Fruit fly (Drosophila melanogaster) whole organism, pupa: ENCODE data around the gene CG31517.

Experiments used
- CG10348 ChIP-seq: fragments of 200-800 bp; sonication (Bioruptor generic); IDR thresholded peaks from 2 replicates; pipeline ENCODE4 v1.3.6; 2022; ENCODE audit warnings: missing biosample characterization, missing genetic modification characterization
- CG32121 ChIP-seq: fragments of 200-800 bp; sonication (Bioruptor generic); IDR thresholded peaks from 2 replicates; pipeline ENCODE4 v1.3.6; 2022; ENCODE audit warnings: missing biosample characterization, missing genetic modification characterization
- CG34367 ChIP-seq: fragments of 200-800 bp; sonication (Bioruptor generic); optimal IDR thresholded peaks from 2 replicates; lab custom pipeline; 2018; ENCODE audit warnings: missing biosample characterization, mild to moderate bottlenecking, missing genetic modification characterization
- D1 ChIP-seq: fragments of 200-800 bp; sonication (Bioruptor generic); optimal IDR thresholded peaks from 2 replicates; lab custom pipeline; 2018; ENCODE audit warnings: missing biosample characterization, mild to moderate bottlenecking, missing genetic modification characterization, moderate library complexity
- gl ChIP-seq: fragments of 200-800 bp; sonication (Bioruptor generic); optimal IDR thresholded peaks from 2 replicates; lab custom pipeline; 2018; ENCODE audit warnings: missing biosample characterization, mild to moderate bottlenecking, missing genetic modification characterization

DNA sequence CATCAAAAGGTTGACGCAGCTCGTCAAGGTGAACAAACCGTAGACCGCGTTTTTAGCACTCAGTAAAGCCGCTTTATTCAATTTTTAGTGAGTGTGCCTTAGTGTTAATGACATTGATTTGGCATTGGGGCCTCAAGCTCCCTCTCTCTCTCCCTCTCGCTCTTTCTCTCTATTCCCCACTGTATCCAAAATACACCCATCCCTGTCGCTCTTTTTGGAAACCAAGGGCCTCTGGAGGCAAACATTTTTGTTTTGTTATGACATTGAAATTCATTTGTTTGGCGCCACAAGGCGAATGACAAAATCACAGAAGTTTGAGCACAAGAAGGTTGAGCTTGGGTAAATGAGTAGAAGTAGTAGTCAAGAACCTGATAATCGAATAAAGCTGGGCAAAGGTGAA is 24.4 kb downstream of the CG31517 start:
- TF ChIP-seq D1 (tag; lab: Kevin White, UChicago) = no peak
- no peak for TF ChIP-seq gl (tag; lab: Kevin White, UChicago)
- TF ChIP-seq CG10348 (GFP tag; lab: Robert Waterston, UW) = no peak
- TF ChIP-seq CG34367 (tag; lab: Kevin White, UChicago) = no peak
- TF ChIP-seq CG32121 (GFP tag; lab: Robert Waterston, UW) = no peak
